Fruit fly (Drosophila melanogaster): ENCODE results near the gene Kap-alpha3.

The Kap-alpha3 gene

DNA sequence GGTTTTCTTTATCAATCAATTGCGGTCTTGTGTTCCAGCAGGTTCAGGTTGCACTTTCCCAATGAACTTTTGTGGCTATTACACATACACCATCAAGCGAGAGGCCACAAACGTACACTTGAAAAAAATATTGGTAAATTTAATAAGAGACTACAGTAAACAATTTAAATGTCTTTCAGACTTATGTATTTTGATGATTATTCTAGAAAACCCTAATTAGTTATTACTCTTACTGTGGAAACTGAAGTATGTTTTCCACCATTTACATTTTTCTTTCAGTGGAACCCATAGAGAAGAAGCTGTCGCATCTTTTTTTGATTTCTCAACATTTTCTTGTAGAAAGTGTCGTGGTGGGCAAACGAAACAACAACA is 43.4 kb downstream of the Kap-alpha3 start (continued):
- peak; percentile 11 for TF ChIP-seq slou (GFP tag; optimal IDR thresholded peaks at IDR 0.05)
- TF ChIP-seq Sox100B (GFP tag; optimal IDR thresholded peaks at IDR 0.05) = peak; percentile 94
- peak; percentile 80 for TF ChIP-seq CG30431 (GFP tag; optimal IDR thresholded peaks at IDR 0.05)
- no peak for TF ChIP-seq sna (GFP tag; IDR thresholded peaks at IDR 0.05; ENCODE audit: partially characterized antibody)
- TF ChIP-seq ATbp (GFP tag; optimal IDR thresholded peaks at IDR 0.05) = peak; percentile 96
- peak; percentile 90 for TF ChIP-seq CG5953 (GFP tag; IDR thresholded peaks at IDR 0.05)
- peak; percentile 73 for TF ChIP-seq CG17186 (GFP tag; optimal IDR thresholded peaks at IDR 0.05)
- TF ChIP-seq CG12104 (GFP tag; optimal IDR thresholded peaks at IDR 0.05) = peak; percentile 81
- peak; percentile 23 for TF ChIP-seq cg (GFP tag; optimal IDR thresholded peaks at IDR 0.05)
- TF ChIP-seq repo (GFP tag; optimal IDR thresholded peaks at IDR 0.05) = peak; percentile 86
- peak; percentile 97 for TF ChIP-seq CG17359 (tag; optimal IDR thresholded peaks at IDR 0.05)
- TF ChIP-seq Asciz (GFP tag; optimal IDR thresholded peaks at IDR 0.05) = peak; percentile 96
- TF ChIP-seq CG13123 (GFP tag; optimal IDR thresholded peaks at IDR 0.05) = peak; percentile 83
- TF ChIP-seq CG17385 (GFP tag; optimal IDR thresholded peaks at IDR 0.05) = peak; percentile 89
- TF ChIP-seq CG18476 (GFP tag; optimal IDR thresholded peaks at IDR 0.05) = peak; percentile 90
- TF ChIP-seq CG10543 (GFP tag; optimal IDR thresholded peaks at IDR 0.05) = no peak
- TF ChIP-seq Deaf1 (tag; optimal IDR thresholded peaks at IDR 0.05) = no peak
- TF ChIP-seq bowl (GFP tag; IDR thresholded peaks at IDR 0.05) = peak; percentile 79
- TF ChIP-seq CG7357 (GFP tag; IDR thresholded peaks at IDR 0.05) = peak; percentile 82
- TF ChIP-seq CG4707 (GFP tag; optimal IDR thresholded peaks at IDR 0.05) = peak; percentile 85
- peak; percentile 94 for TF ChIP-seq tap (tag; optimal IDR thresholded peaks at IDR 0.05)
- TF ChIP-seq Aef1 (GFP tag; IDR thresholded peaks at IDR 0.05) = peak; percentile 83
- TF ChIP-seq Med (GFP tag) = peak; percentile 98
- TF ChIP-seq sima (GFP tag; optimal IDR thresholded peaks at IDR 0.05) = peak; percentile 85
- TF ChIP-seq oc (tag; optimal IDR thresholded peaks at IDR 0.05) = peak; percentile 95
- peak; percentile 84 for TF ChIP-seq crc (GFP tag; optimal IDR thresholded peaks at IDR 0.05)
- TF ChIP-seq CG10959 (GFP tag; IDR thresholded peaks at IDR 0.05) = peak; percentile 40
- peak; percentile 93 for TF ChIP-seq CG2875 (GFP tag; optimal IDR thresholded peaks at IDR 0.05)
- peak; percentile 88 for TF ChIP-seq dm (GFP tag; optimal IDR thresholded peaks at IDR 0.05)
- peak; percentile 97 for TF ChIP-seq gsb-n (tag; optimal IDR thresholded peaks at IDR 0.05)
- no peak for TF ChIP-seq tna (GFP tag; IDR thresholded peaks at IDR 0.05; ENCODE audit: partially characterized antibody)
- peak; percentile 96 for TF ChIP-seq CG2712 (tag; optimal IDR thresholded peaks at IDR 0.05)
- TF ChIP-seq crp (GFP tag; optimal IDR thresholded peaks at IDR 0.05) = peak in 1 of 2 experiments; percentile 46
- TF ChIP-seq CG16813 (GFP tag; IDR thresholded peaks at IDR 0.05; ENCODE audit: partially characterized antibody) = no peak
- peak; percentile 55 for TF ChIP-seq CG6765 (GFP tag; optimal IDR thresholded peaks at IDR 0.05)
- TF ChIP-seq CG1024 (GFP tag; IDR thresholded peaks at IDR 0.05) = peak; percentile 92
- TF ChIP-seq dati (GFP tag; IDR thresholded peaks at IDR 0.05) = peak; percentile 80
- peak; percentile 88 for TF ChIP-seq CG8089 (GFP tag; optimal IDR thresholded peaks at IDR 0.05)
- TF ChIP-seq zen (tag; optimal IDR thresholded peaks at IDR 0.05) = peak; percentile 82
- no peak for TF ChIP-seq nerfin-2 (GFP tag; IDR thresholded peaks at IDR 0.05; ENCODE audit: partially characterized antibody)
- TF ChIP-seq Atf6 (GFP tag; IDR thresholded peaks at IDR 0.05) = peak; percentile 89
- peak; percentile 91 for TF ChIP-seq CG9817 (tag; optimal IDR thresholded peaks at IDR 0.05)
- TF ChIP-seq kay (GFP tag; optimal IDR thresholded peaks at IDR 0.05) = peak; percentile 82
- TF ChIP-seq hbn (GFP tag; IDR thresholded peaks at IDR 0.05; ENCODE audit: partially characterized antibody) = no peak
- TF ChIP-seq CG18599 (GFP tag; optimal IDR thresholded peaks at IDR 0.05) = peak; percentile 87
- peak; percentile 71 for TF ChIP-seq Hand (GFP tag; optimal IDR thresholded peaks at IDR 0.05)
- peak; percentile 84 for TF ChIP-seq caup (GFP tag; optimal IDR thresholded peaks at IDR 0.05; ENCODE audit: severe bottlenecking)
- peak; percentile 75 for TF ChIP-seq CG33213 (GFP tag; optimal IDR thresholded peaks at IDR 0.05)
- TF ChIP-seq Doc2 (GFP tag; IDR thresholded peaks at IDR 0.05) = peak; percentile 31; the same call in 1 of the 2 replicates
- peak; percentile 96 for TF ChIP-seq CG11504 (tag; optimal IDR thresholded peaks at IDR 0.05)

All from whole organism, embryonic.